Fruit fly (Drosophila melanogaster) whole organism, embryonic: ENCODE results near the gene Pisd.

Experiments
- ATbp ChIP-seq: fragments of 200-800 bp; sonication (Bioruptor generic); optimal IDR thresholded peaks from 2 replicates; lab custom pipeline; 2017; ENCODE audit warnings: missing biosample characterization, mild to moderate bottlenecking, missing genetic modification characterization, missing genetic modification reagents
- Atf6 ChIP-seq: fragments of 200-800 bp; sonication (Bioruptor generic); IDR thresholded peaks from 2 replicates; pipeline ENCODE4 v1.3.6; 2022; ENCODE audit warnings: missing biosample characterization, missing genetic modification characterization
- CG10321 ChIP-seq: fragments of 200-800 bp; sonication (Bioruptor generic); IDR thresholded peaks from 2 replicates; pipeline ENCODE4 v1.3.6; 2022; ENCODE audit warnings: missing biosample characterization, missing genetic modification characterization
- CG12391 ChIP-seq: fragments of 200-800 bp; sonication (Bioruptor generic); optimal IDR thresholded peaks from 3 replicates; lab custom pipeline; 2018; ENCODE audit warnings: missing biosample characterization, mild to moderate bottlenecking, missing genetic modification characterization, moderate library complexity
- CG13424 ChIP-seq: fragments of 200-800 bp; sonication (Bioruptor generic); optimal IDR thresholded peaks from 2 replicates; lab custom pipeline; 2019; ENCODE audit warnings: missing biosample characterization, mild to moderate bottlenecking, missing genetic modification characterization, moderate library complexity
- CG14050 ChIP-seq: fragments of 200-800 bp; sonication (Bioruptor generic); IDR thresholded peaks from 3 replicates; pipeline ENCODE4 v1.3.6; 2022; ENCODE audit warnings: missing biosample characterization, missing genetic modification characterization
- CG17328 ChIP-seq: fragments of 200-800 bp; sonication (Bioruptor generic); IDR thresholded peaks from 2 replicates; pipeline ENCODE4 v1.3.6; 2022; ENCODE audit warnings: missing biosample characterization, missing genetic modification characterization
- CG17612 ChIP-seq: fragments of 200-800 bp; sonication (Bioruptor generic); IDR thresholded peaks from 2 replicates; pipeline ENCODE4 v1.3.6; 2022; ENCODE audit warnings: missing biosample characterization, missing genetic modification characterization
- CG2120 ChIP-seq: fragments of 200-800 bp; sonication (Bioruptor generic); optimal IDR thresholded peaks from 3 replicates; lab custom pipeline; 2016; ENCODE audit warnings: missing biosample characterization, missing genetic modification characterization
- CG2678 ChIP-seq: fragments of 200-800 bp; sonication (Bioruptor generic); optimal IDR thresholded peaks from 3 replicates; lab custom pipeline; 2019; ENCODE audit warnings: missing biosample characterization, mild to moderate bottlenecking, missing genetic modification characterization, moderate library complexity
- CG30403 ChIP-seq: fragments of 200-800 bp; sonication (Bioruptor generic); optimal IDR thresholded peaks from 3 replicates; lab custom pipeline; 2016; ENCODE audit warnings: missing biosample characterization, missing genetic modification characterization
- CG33213 ChIP-seq: fragments of 200-800 bp; sonication (Bioruptor generic); optimal IDR thresholded peaks from 3 replicates; lab custom pipeline; 2016; ENCODE audit warnings: missing biosample characterization, missing genetic modification characterization
- CG6175 ChIP-seq: fragments of 200-800 bp; sonication (Bioruptor generic); IDR thresholded peaks from 3 replicates; pipeline ENCODE4 v1.3.6; 2022; ENCODE audit warnings: missing biosample characterization, missing genetic modification characterization
- CG6254 ChIP-seq: fragments of 200-800 bp; sonication (Bioruptor generic); optimal IDR thresholded peaks from 3 replicates; lab custom pipeline; 2017; ENCODE audit warnings: mild to moderate bottlenecking, missing biosample characterization, missing genetic modification reagents, missing genetic modification characterization
- CG6683 ChIP-seq: fragments of 200-800 bp; sonication (Bioruptor generic); optimal IDR thresholded peaks from 2 replicates; lab custom pipeline; 2017; ENCODE audit warnings: missing biosample characterization, mild to moderate bottlenecking, missing genetic modification characterization, missing genetic modification reagents
- CG7928 ChIP-seq: fragments of 200-800 bp; sonication (Bioruptor generic); optimal IDR thresholded peaks from 2 replicates; lab custom pipeline; 2017; ENCODE audit warnings: missing biosample characterization, mild to moderate bottlenecking, missing genetic modification characterization
- CG8281 ChIP-seq: fragments of 200-800 bp; sonication (Bioruptor generic); optimal IDR thresholded peaks from 2 replicates; lab custom pipeline; 2018; ENCODE audit warnings: missing biosample characterization, mild to moderate bottlenecking, missing genetic modification characterization, moderate library complexity
- D19A ChIP-seq: fragments of 200-800 bp; optimal IDR thresholded peaks from 3 replicates; lab custom pipeline; 2019; ENCODE audit warnings: missing biosample characterization, mild to moderate bottlenecking, missing genetic modification characterization, moderate library complexity
- Gsc ChIP-seq: fragments of 200-800 bp; sonication (Bioruptor generic); IDR thresholded peaks from 2 replicates; pipeline ENCODE4 v1.3.6; 2022; ENCODE audit warnings: missing biosample characterization, missing genetic modification characterization
- H2.0 ChIP-seq: fragments of 200-800 bp; sonication (Bioruptor generic); IDR thresholded peaks from 2 replicates; pipeline ENCODE4 v1.3.6; 2022; ENCODE audit warnings: missing biosample characterization, missing genetic modification characterization
- Hand ChIP-seq: fragments of 200-800 bp; sonication (Bioruptor generic); optimal IDR thresholded peaks from 2 replicates; lab custom pipeline; 2017; ENCODE audit warnings: mild to moderate bottlenecking, missing biosample characterization, missing genetic modification reagents, missing genetic modification characterization
- NK7.1 ChIP-seq: fragments of 200-800 bp; sonication (Bioruptor generic); optimal IDR thresholded peaks from 3 replicates; lab custom pipeline; 2016; ENCODE audit warnings: missing biosample characterization, missing genetic modification characterization
- Sox100B ChIP-seq: fragments of 200-800 bp; sonication (Bioruptor generic); optimal IDR thresholded peaks from 3 replicates; lab custom pipeline; 2018; ENCODE audit warnings: missing biosample characterization, mild to moderate bottlenecking, missing genetic modification characterization
- Sry-δ ChIP-seq: fragments of 200-800 bp; sonication (Bioruptor generic); optimal IDR thresholded peaks from 2 replicates; lab custom pipeline; 2016; ENCODE audit warnings: missing biosample characterization, missing genetic modification characterization
- YL-1 ChIP-seq: fragments of 200-800 bp; sonication (Bioruptor generic); optimal IDR thresholded peaks from 3 replicates; lab custom pipeline; 2017; ENCODE audit warnings: missing biosample characterization, mild to moderate bottlenecking, missing genetic modification characterization
- cg ChIP-seq: fragments of 200-800 bp; sonication (Bioruptor generic); optimal IDR thresholded peaks from 3 replicates; lab custom pipeline; 2019; ENCODE audit warnings: missing biosample characterization, mild to moderate bottlenecking, missing genetic modification characterization, moderate library complexity
- crol ChIP-seq: fragments of 200-800 bp; sonication (Bioruptor generic); IDR thresholded peaks from 2 replicates; pipeline ENCODE4 v1.3.6; 2022; ENCODE audit warnings: missing biosample characterization, missing genetic modification characterization
- dati ChIP-seq: fragments of 200-800 bp; sonication (Bioruptor generic); IDR thresholded peaks from 2 replicates; pipeline ENCODE4 v1.3.6; 2022; ENCODE audit warnings: missing biosample characterization, missing genetic modification characterization
- dimm ChIP-seq: fragments of 200-800 bp; sonication (Bioruptor generic); IDR thresholded peaks from 2 replicates; pipeline ENCODE4 v1.3.6; 2022; ENCODE audit warnings: missing biosample characterization, missing genetic modification characterization
- en ChIP-seq: fragments of 200-800 bp; sonication (Bioruptor generic); optimal IDR thresholded peaks from 2 replicates; lab custom pipeline; 2016; ENCODE audit warnings: missing biosample characterization, missing genetic modification characterization
- ewg ChIP-seq: fragments of 200-800 bp; sonication (Bioruptor generic); optimal IDR thresholded peaks from 3 replicates; lab custom pipeline; 2017; ENCODE audit warnings: mild to moderate bottlenecking, missing biosample characterization, missing genetic modification reagents, missing genetic modification characterization
- fd64A ChIP-seq: fragments of 200-800 bp; sonication (Bioruptor generic); optimal IDR thresholded peaks from 3 replicates; lab custom pipeline; 2018; ENCODE audit warnings: missing biosample characterization, mild to moderate bottlenecking, missing genetic modification characterization
- gcm2 ChIP-seq: fragments of 200-800 bp; sonication (Bioruptor generic); optimal IDR thresholded peaks from 2 replicates; lab custom pipeline; 2016; ENCODE audit warnings: missing biosample characterization, missing genetic modification characterization
- gem ChIP-seq: fragments of 200-800 bp; sonication (Bioruptor generic); optimal IDR thresholded peaks from 2 replicates; lab custom pipeline; 2019; ENCODE audit warnings: missing biosample characterization, mild to moderate bottlenecking, missing genetic modification characterization, moderate library complexity
- gsb ChIP-seq: fragments of 200-800 bp; sonication (Bioruptor generic); IDR thresholded peaks from 2 replicates; pipeline ENCODE4 v1.3.6; 2022; ENCODE audit warnings: missing biosample characterization, missing genetic modification characterization
- hb ChIP-seq: fragments of 200-800 bp; sonication (Bioruptor generic); IDR thresholded peaks from 3 replicates; pipeline ENCODE4 v1.3.6; 2022; ENCODE audit warnings: missing biosample characterization, missing genetic modification characterization; ENCODE audit not compliant: partially characterized antibody
- lbe ChIP-seq: fragments of 200-800 bp; sonication (Bioruptor generic); optimal IDR thresholded peaks from 2 replicates; lab custom pipeline; 2016; ENCODE audit warnings: missing biosample characterization, mild to moderate bottlenecking, missing genetic modification characterization
- mam ChIP-seq: fragments of 200-800 bp; sonication (Bioruptor generic); optimal IDR thresholded peaks from 3 replicates; lab custom pipeline; 2016; ENCODE audit warnings: missing biosample characterization, missing genetic modification characterization
- peb ChIP-seq: fragments of 200-800 bp; sonication (Bioruptor generic); IDR thresholded peaks from 2 replicates; pipeline ENCODE4 v1.3.6; 2022; ENCODE audit warnings: missing biosample characterization, missing genetic modification characterization
- psq ChIP-seq: fragments of 200-800 bp; sonication (Bioruptor generic); optimal IDR thresholded peaks from 2 replicates; lab custom pipeline; 2017; ENCODE audit warnings: missing biosample characterization, missing genetic modification characterization
- sens ChIP-seq: fragments of 200-800 bp; sonication (Bioruptor generic); peaks from one replicate; lab custom pipeline; 2016; ENCODE audit warnings: missing biosample characterization, missing genetic modification characterization
- slbo ChIP-seq: fragments of 200-800 bp; sonication (Bioruptor generic); IDR thresholded peaks from 2 replicates; pipeline ENCODE4 v1.3.6; 2022; ENCODE audit warnings: missing biosample characterization, missing genetic modification characterization
- slou ChIP-seq: fragments of 200-800 bp; sonication (Bioruptor generic); optimal IDR thresholded peaks from 3 replicates; lab custom pipeline; 2016; ENCODE audit warnings: missing biosample characterization, missing genetic modification characterization
- so ChIP-seq: fragments of 200-800 bp; sonication (Bioruptor generic); IDR thresholded peaks from 3 replicates; pipeline ENCODE4 v1.3.6; 2022; ENCODE audit warnings: missing biosample characterization, missing genetic modification characterization
- tgo ChIP-seq: fragments of 200-800 bp; sonication (Bioruptor generic); IDR thresholded peaks from 3 replicates; pipeline ENCODE4 v1.3.6; 2022; ENCODE audit warnings: missing biosample characterization, missing genetic modification characterization
- unpg ChIP-seq: fragments of 200-800 bp; sonication (Bioruptor generic); optimal IDR thresholded peaks from 3 replicates; lab custom pipeline; 2018; ENCODE audit warnings: missing biosample characterization, mild to moderate bottlenecking, missing genetic modification characterization, moderate library complexity
- vnd ChIP-seq: fragments of 200-800 bp; sonication (Bioruptor generic); IDR thresholded peaks from 3 replicates; pipeline ENCODE4 v1.3.6; 2022; ENCODE audit warnings: missing biosample characterization, missing genetic modification characterization; ENCODE audit not compliant: partially characterized antibody
- vvl ChIP-seq: fragments of 200-800 bp; sonication (Bioruptor generic); IDR thresholded peaks from 2 replicates; pipeline ENCODE4 v1.3.6; 2022; ENCODE audit warnings: missing biosample characterization, missing genetic modification characterization

Gene Pisd

dm6 chr3R:24006449-24007159 lies 44.0 kb upstream of the Pisd start (continued):
- no peak for TF ChIP-seq CG6254

dm6 chr3R:24007775-24008506 lies 42.6 kb upstream of the Pisd start:
- no peak for TF ChIP-seq ewg (GFP tag; lab: Kevin White, UChicago)
- TF ChIP-seq psq (GFP tag; lab: Kevin White, UChicago): no peak
- TF ChIP-seq YL-1 (GFP tag; lab: Kevin White, UChicago): no peak
- TF ChIP-seq unpg (GFP tag; lab: Kevin White, UChicago): peak; percentile 13
- TF ChIP-seq vvl: no peak
- TF ChIP-seq sens: peak; percentile 86
- peak; percentile 41 for TF ChIP-seq CG2120
- TF ChIP-seq CG6175 (GFP tag; lab: Robert Waterston, UW): no peak
- TF ChIP-seq ATbp (GFP tag; lab: Kevin White, UChicago): no peak
- TF ChIP-seq tgo: no peak
- TF ChIP-seq CG14050 (GFP tag; lab: Robert Waterston, UW): no peak
- no peak for TF ChIP-seq NK7.1
- peak; percentile 6 for TF ChIP-seq fd64A (GFP tag; lab: Kevin White, UChicago)
- TF ChIP-seq vnd: no peak
- no peak for TF ChIP-seq CG17328 (GFP tag; lab: Robert Waterston, UW)
- no peak for TF ChIP-seq gsb
- TF ChIP-seq gcm2 (GFP tag; lab: Kevin White, UChicago): no peak
- peak; percentile 29 for TF ChIP-seq D19A
- no peak for TF ChIP-seq peb
- TF ChIP-seq CG13424: no peak
- TF ChIP-seq CG30403: peak; percentile 48
- peak; percentile 34 for TF ChIP-seq CG6683 (GFP tag; lab: Kevin White, UChicago)
- no peak for TF ChIP-seq hb (GFP tag; lab: Robert Waterston, UW)
- no peak for TF ChIP-seq slbo
- TF ChIP-seq CG2678: peak; percentile 76
- no peak for TF ChIP-seq CG33213 (GFP tag; lab: Kevin White, UChicago)
- TF ChIP-seq so (GFP tag; lab: Robert Waterston, UW): 0 out of 3 replicates have a peak, but pooled peaks have one; percentile 42
- TF ChIP-seq Sry-δ (GFP tag; lab: Kevin White, UChicago): no peak
- TF ChIP-seq Hand: no peak
- TF ChIP-seq CG8281 (tag; lab: Kevin White, UChicago): no peak
- no peak for TF ChIP-seq Gsc (GFP tag; lab: Robert Waterston, UW)
- no peak for TF ChIP-seq dimm (GFP tag; lab: Robert Waterston, UW)
- peak; percentile 34 for TF ChIP-seq CG12391 (tag; lab: Kevin White, UChicago)
- TF ChIP-seq Sox100B (GFP tag; lab: Kevin White, UChicago): peak; percentile 45
- peak; percentile 68 for TF ChIP-seq gem (tag; lab: Kevin White, UChicago)
- no peak for TF ChIP-seq crol (GFP tag; lab: Robert Waterston, UW)
- TF ChIP-seq mam: peak; percentile 4
- TF ChIP-seq lbe (GFP tag; lab: Kevin White, UChicago): no peak
- no peak for TF ChIP-seq CG7928 (GFP tag; lab: Kevin White, UChicago)
- no peak for TF ChIP-seq CG17612 (GFP tag; lab: Robert Waterston, UW)
- peak; percentile 39 for TF ChIP-seq cg
- no peak for TF ChIP-seq CG10321 (GFP tag; lab: Robert Waterston, UW)
- TF ChIP-seq H2.0 (GFP tag; lab: Robert Waterston, UW): no peak
- TF ChIP-seq slou: no peak
- no peak for TF ChIP-seq en (GFP tag; lab: Kevin White, UChicago)
- no peak for TF ChIP-seq Atf6 (GFP tag; lab: Robert Waterston, UW)
- no peak for TF ChIP-seq dati (GFP tag; lab: Robert Waterston, UW)
